Fruit fly (Drosophila melanogaster): ENCODE data around the gene Mpp6.

- TF ChIP-seq CG18764 (GFP tag; optimal IDR thresholded peaks at IDR 0.05) (no peak), vvl (GFP tag; IDR thresholded peaks at IDR 0.05) (no peak)
These were observed 31.7 kb downstream of the Mpp6 start for dm6 chr2L:21187753-21188152.
